Fruit fly (Drosophila melanogaster) S2 (cell line): ENCODE data around the gene Lsp2.
A peak's percentile ranks its signal among the peaks of the same experiment; 100 is the strongest.

ENCODE experiments used
- CG8478 ChIP-seq: fragments of >200 bp; optimal IDR thresholded peaks from 2 replicates; lab custom pipeline; 2018
- CTCF ChIP-seq, 2 experiments: fragments of >200 bp; optimal IDR thresholded peaks; 2 replicates each; lab custom pipeline; 2018

dm6 chr3L:12131918-12132317, 2.7 kb downstream of the Lsp2 start, which contains the start of gene DEF8:
- peak in 1 of 2 experiments; percentile 7 for TF ChIP-seq CTCF (optimal IDR thresholded peaks at IDR 0.05; lab: Kevin White, UChicago)
- TF ChIP-seq CG8478 = no peak
